Worm (Caenorhabditis elegans): ENCODE measurements around the gene ceh-32.

ceh-32 gene

ce11 chrV:11705399-11705798 is at the start of gene ceh-32:
ceh-32 (minus strand) TSS chrV:11705400.
- no peak for TF ChIP-seq hmg-4 (GFP tag; optimal IDR thresholded peaks at IDR 0.05)
- no peak for TF ChIP-seq tbx-37 (GFP tag; conservative IDR thresholded peaks at IDR 0.05)
- TF ChIP-seq F13C5.2 (tag; optimal IDR thresholded peaks at IDR 0.05) = peak; percentile 1
- no peak for TF ChIP-seq scrt-1 (GFP tag; IDR thresholded peaks at IDR 0.05)

DNA sequence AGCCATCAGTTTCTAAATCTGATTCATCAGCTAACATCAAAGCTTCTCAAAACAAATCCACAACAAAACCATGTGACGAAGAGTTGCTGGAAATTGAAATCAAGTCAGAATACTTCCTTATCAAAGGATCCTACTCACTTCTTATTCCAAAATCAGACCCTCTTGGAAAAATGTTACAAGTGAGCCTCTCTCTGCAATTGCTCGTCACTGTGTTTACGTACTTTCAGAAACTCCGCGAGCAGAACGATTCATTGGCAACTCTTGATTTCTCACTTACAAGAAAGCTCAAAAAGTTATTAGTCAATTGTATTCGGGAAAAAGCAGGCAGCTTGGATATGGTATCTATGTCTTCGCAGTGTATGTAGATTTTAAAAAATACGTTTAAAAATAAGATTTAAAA is 46.3 kb upstream of the ceh-32 start:
- TF ChIP-seq ceh-36 (tag; optimal IDR thresholded peaks at IDR 0.05) (no peak), ama-1 (optimal IDR thresholded peaks at IDR 0.05) (no peak), ets-7 (tag; optimal IDR thresholded peaks at IDR 0.05) (no peak), aly-1 (tag; optimal IDR thresholded peaks at IDR 0.05) (no peak), tbx-11 (GFP tag; IDR thresholded peaks at IDR 0.05) (no peak), flt-1 (GFP tag; IDR thresholded peaks at IDR 0.05) (no peak), hmg-4 (GFP tag; optimal IDR thresholded peaks at IDR 0.05) (no peak), hmbx-1 (tag; optimal IDR thresholded peaks at IDR 0.05) (no peak), tbx-37 (GFP tag; conservative IDR thresholded peaks at IDR 0.05) (no peak), F13C5.2 (tag; optimal IDR thresholded peaks at IDR 0.05) (no peak), hnd-1 (tag; optimal IDR thresholded peaks at IDR 0.05) (no peak), B0310.2 (tag; optimal IDR thresholded peaks at IDR 0.05) (no peak), pes-1 (GFP tag; IDR thresholded peaks at IDR 0.05) (no peak), tra-4 (tag; optimal IDR thresholded peaks at IDR 0.05) (no peak), ceh-13 (GFP tag; optimal IDR thresholded peaks at IDR 0.05) (no peak)

ce11 chrV:11741078-11741477 is 35.9 kb upstream of the ceh-32 start:
- TF ChIP-seq flt-1 (GFP tag; IDR thresholded peaks at IDR 0.05) (no peak), hnd-1 (tag; optimal IDR thresholded peaks at IDR 0.05) (no peak), tra-4 (tag; optimal IDR thresholded peaks at IDR 0.05) (no peak), B0310.2 (tag; optimal IDR thresholded peaks at IDR 0.05) (no peak), tbx-37 (GFP tag; conservative IDR thresholded peaks at IDR 0.05) (no peak), tbx-11 (GFP tag; IDR thresholded peaks at IDR 0.05) (no peak), ama-1 (optimal IDR thresholded peaks at IDR 0.05) (no peak), hmbx-1 (tag; optimal IDR thresholded peaks at IDR 0.05) (no peak), ceh-13 (GFP tag; optimal IDR thresholded peaks at IDR 0.05) (no peak), ets-7 (tag; optimal IDR thresholded peaks at IDR 0.05) (no peak), sea-1 (GFP tag; conservative IDR thresholded peaks at IDR 0.05) (no peak), F13C5.2 (tag; optimal IDR thresholded peaks at IDR 0.05) (no peak), hmg-4 (GFP tag; optimal IDR thresholded peaks at IDR 0.05) (no peak), scrt-1 (GFP tag; IDR thresholded peaks at IDR 0.05) (no peak), pes-1 (GFP tag; IDR thresholded peaks at IDR 0.05) (no peak), ceh-36 (tag; optimal IDR thresholded peaks at IDR 0.05) (no peak)

ce11 chrV:11739820-11740219 is 34.6 kb upstream of the ceh-32 start, which contains the start of gene T04F3.1:
T04F3.1 (plus strand) TSS chrV:11740065.
- TF ChIP-seq F13C5.2 (tag; optimal IDR thresholded peaks at IDR 0.05) (no peak), ceh-13 (GFP tag; optimal IDR thresholded peaks at IDR 0.05) (no peak), aly-1 (tag; optimal IDR thresholded peaks at IDR 0.05) (no peak), tbx-37 (GFP tag; conservative IDR thresholded peaks at IDR 0.05) (no peak), tra-4 (tag; optimal IDR thresholded peaks at IDR 0.05) (no peak), hmg-4 (GFP tag; optimal IDR thresholded peaks at IDR 0.05) (no peak), sea-1 (GFP tag; conservative IDR thresholded peaks at IDR 0.05) (no peak), ceh-36 (tag; optimal IDR thresholded peaks at IDR 0.05) (no peak), flt-1 (GFP tag; IDR thresholded peaks at IDR 0.05) (no peak), ama-1 (optimal IDR thresholded peaks at IDR 0.05) (no peak), pes-1 (GFP tag; IDR thresholded peaks at IDR 0.05) (no peak), hnd-1 (tag; optimal IDR thresholded peaks at IDR 0.05) (no peak), hmbx-1 (tag; optimal IDR thresholded peaks at IDR 0.05) (no peak), scrt-1 (GFP tag; IDR thresholded peaks at IDR 0.05) (no peak), ets-7 (tag; optimal IDR thresholded peaks at IDR 0.05) (no peak)

DNA sequence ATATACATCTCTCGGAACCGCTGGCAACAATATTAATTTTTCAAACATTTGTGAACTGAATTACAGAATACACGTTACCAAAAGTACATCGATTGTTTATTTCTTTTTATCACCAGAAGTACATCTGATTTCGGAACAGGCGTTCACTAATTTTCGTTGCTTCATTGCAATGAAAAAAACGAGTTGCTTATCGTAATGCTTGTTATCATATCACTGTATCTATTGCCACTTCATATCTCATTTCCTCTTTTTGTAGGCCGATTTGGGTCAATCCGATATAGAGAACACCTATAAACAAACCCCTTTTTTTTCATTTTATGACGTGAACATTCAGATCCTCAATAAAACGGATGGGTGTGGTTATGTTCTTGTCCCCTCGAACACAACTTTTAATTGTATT is 32.1 kb upstream of the ceh-32 start:
- TF ChIP-seq hmg-4 (GFP tag; optimal IDR thresholded peaks at IDR 0.05) = no peak

DNA sequence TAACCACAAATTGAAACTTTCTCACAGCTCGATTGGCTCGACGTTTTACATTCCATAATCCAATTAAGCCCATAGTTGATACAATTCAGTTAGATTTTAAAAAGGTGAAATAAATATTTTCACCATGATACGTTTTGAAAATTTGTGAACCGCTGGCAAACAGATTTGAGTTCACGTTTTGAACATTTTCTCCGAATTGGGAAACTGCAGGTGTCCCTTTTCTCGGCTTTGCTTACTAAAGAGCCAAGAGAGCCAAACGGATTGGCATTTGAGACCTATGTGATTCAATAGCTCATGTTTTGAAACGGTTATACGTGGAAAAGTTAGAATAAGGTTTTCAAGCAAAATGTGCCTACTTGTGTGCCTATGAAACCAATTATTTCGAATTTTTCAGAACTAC is 31.7 kb upstream of the ceh-32 start, which contains the start of gene spe-42:
spe-42 (minus strand) TSS at position 101 of the 400 bp plus-strand sequence.
- TF ChIP-seq scrt-1 (GFP tag; IDR thresholded peaks at IDR 0.05) (no peak), ama-1 (optimal IDR thresholded peaks at IDR 0.05) (no peak), flt-1 (GFP tag; IDR thresholded peaks at IDR 0.05) (no peak), ceh-36 (tag; optimal IDR thresholded peaks at IDR 0.05) (no peak), F13C5.2 (tag; optimal IDR thresholded peaks at IDR 0.05) (no peak), sea-1 (GFP tag; conservative IDR thresholded peaks at IDR 0.05) (no peak), pes-1 (GFP tag; IDR thresholded peaks at IDR 0.05) (no peak), tbx-11 (GFP tag; IDR thresholded peaks at IDR 0.05) (no peak), hnd-1 (tag; optimal IDR thresholded peaks at IDR 0.05) (no peak), ceh-13 (GFP tag; optimal IDR thresholded peaks at IDR 0.05) (no peak)

ce11 chrV:11733460-11733859 is 28.3 kb upstream of the ceh-32 start, which contains the start of gene npp-22:
npp-22 (minus strand) TSS chrV:11733472.
- TF ChIP-seq aly-1 (tag; optimal IDR thresholded peaks at IDR 0.05) (no peak), tbx-37 (GFP tag; conservative IDR thresholded peaks at IDR 0.05) (no peak), scrt-1 (GFP tag; IDR thresholded peaks at IDR 0.05) (no peak), F13C5.2 (tag; optimal IDR thresholded peaks at IDR 0.05) (no peak), ceh-13 (GFP tag; optimal IDR thresholded peaks at IDR 0.05) (no peak), B0310.2 (tag; optimal IDR thresholded peaks at IDR 0.05) (no peak), pes-1 (GFP tag; IDR thresholded peaks at IDR 0.05) (no peak)

ce11 chrV:11732049-11732448 is 26.8 kb upstream of the ceh-32 start:
- TF ChIP-seq tra-4 (tag; optimal IDR thresholded peaks at IDR 0.05) (no peak), ama-1 (optimal IDR thresholded peaks at IDR 0.05) (no peak), hmbx-1 (tag; optimal IDR thresholded peaks at IDR 0.05) (no peak), hmg-4 (GFP tag; optimal IDR thresholded peaks at IDR 0.05) (no peak), tbx-11 (GFP tag; IDR thresholded peaks at IDR 0.05) (no peak), aly-1 (tag; optimal IDR thresholded peaks at IDR 0.05) (no peak), sea-1 (GFP tag; conservative IDR thresholded peaks at IDR 0.05) (no peak), pes-1 (GFP tag; IDR thresholded peaks at IDR 0.05) (no peak), tbx-37 (GFP tag; conservative IDR thresholded peaks at IDR 0.05) (no peak), hnd-1 (tag; optimal IDR thresholded peaks at IDR 0.05) (no peak), ets-7 (tag; optimal IDR thresholded peaks at IDR 0.05) (no peak), B0310.2 (tag; optimal IDR thresholded peaks at IDR 0.05) (no peak), scrt-1 (GFP tag; IDR thresholded peaks at IDR 0.05) (no peak), F13C5.2 (tag; optimal IDR thresholded peaks at IDR 0.05) (no peak), ceh-13 (GFP tag; optimal IDR thresholded peaks at IDR 0.05) (no peak), ceh-36 (tag; optimal IDR thresholded peaks at IDR 0.05) (no peak)
